Fruit fly (Drosophila melanogaster): ENCODE results near the gene shtd.

The shtd gene

dm6 chrX:15511399-15511798 is 49.2 kb upstream of the shtd start (continued):
- TF ChIP-seq ap (GFP tag; IDR thresholded peaks at IDR 0.05) (no peak), CG3847 (GFP tag; IDR thresholded peaks at IDR 0.05) (no peak), Taf1 (GFP tag; IDR thresholded peaks at IDR 0.05) (no peak), CG34224 (GFP tag; IDR thresholded peaks at IDR 0.05; ENCODE audit: partially characterized antibody) (no peak), Doc3 (GFP tag; IDR thresholded peaks at IDR 0.05; ENCODE audit: partially characterized antibody) (no peak), dan (GFP tag; IDR thresholded peaks at IDR 0.05) (no peak), en (GFP tag; optimal IDR thresholded peaks at IDR 0.05) (no peak), MBD-R2 (GFP tag; IDR thresholded peaks at IDR 0.05) (no peak), dmrt99B (tag; optimal IDR thresholded peaks at IDR 0.05) (no peak), CG12236 (GFP tag; optimal IDR thresholded peaks at IDR 0.05) (no peak), Rfx (GFP tag; IDR thresholded peaks at IDR 0.05) (peak; percentile 31; the same call in 1 of the 2 replicates), CG18619 (GFP tag; optimal IDR thresholded peaks at IDR 0.05) (no peak), so (GFP tag; IDR thresholded peaks at IDR 0.05) (no peak), CG9932 (GFP tag; IDR thresholded peaks at IDR 0.05) (no peak), psq (GFP tag; optimal IDR thresholded peaks at IDR 0.05) (no peak), az2 (GFP tag; optimal IDR thresholded peaks at IDR 0.05) (no peak), da (GFP tag; optimal IDR thresholded peaks at IDR 0.05) (no peak), CG4820 (GFP tag; optimal IDR thresholded peaks at IDR 0.05) (no peak), CG12659 (GFP tag; optimal IDR thresholded peaks at IDR 0.05) (no peak), CG14014 (GFP tag; IDR thresholded peaks at IDR 0.05) (no peak), CG11398 (GFP tag; optimal IDR thresholded peaks at IDR 0.05) (no peak), CG15479 (GFP tag; optimal IDR thresholded peaks at IDR 0.05) (no peak), pb (GFP tag; optimal IDR thresholded peaks at IDR 0.05) (no peak)

dm6 chrX:15502864-15503263 is 40.6 kb upstream of the shtd start:
- TF ChIP-seq zen (tag; optimal IDR thresholded peaks at IDR 0.05) (peak; percentile 8), lab (GFP tag; optimal IDR thresholded peaks at IDR 0.05) (peak; percentile 15), CG3847 (GFP tag; IDR thresholded peaks at IDR 0.05) (0 out of 2 replicates have a peak, but pooled peaks have one; percentile 12), ewg (GFP tag; optimal IDR thresholded peaks at IDR 0.05) (no peak), Oaz (GFP tag; IDR thresholded peaks at IDR 0.05) (no peak), CG10543 (GFP tag; optimal IDR thresholded peaks at IDR 0.05) (peak; percentile 26), btn (GFP tag; optimal IDR thresholded peaks at IDR 0.05) (no peak), CG14014 (GFP tag; IDR thresholded peaks at IDR 0.05) (no peak), ci (GFP tag; IDR thresholded peaks at IDR 0.05) (0 out of 3 replicates have a peak, but pooled peaks have one; percentile 2), phol (tag; optimal IDR thresholded peaks at IDR 0.05) (peak; percentile 43), sug (tag; optimal IDR thresholded peaks at IDR 0.05) (peak; percentile 45), Adf1 (GFP tag; IDR thresholded peaks at IDR 0.05) (peak; percentile 88), CG14667 (GFP tag; IDR thresholded peaks at IDR 0.05) (no peak), trh (GFP tag; optimal IDR thresholded peaks at IDR 0.05) (no peak), B-H2 (GFP tag; optimal IDR thresholded peaks at IDR 0.05) (no peak), CG2202 (tag; optimal IDR thresholded peaks at IDR 0.05) (no peak), corto (GFP tag; optimal IDR thresholded peaks at IDR 0.05) (no peak), CG10321 (GFP tag; IDR thresholded peaks at IDR 0.05) (peak; percentile 20; the same call in 1 of the 2 replicates), Med (GFP tag) (peak; percentile 39), Hr3 (GFP tag; optimal IDR thresholded peaks at IDR 0.05) (no peak), Awh (GFP tag; IDR thresholded peaks at IDR 0.05) (0 out of 2 replicates have a peak, but pooled peaks have one; percentile 23), twi (tag; optimal IDR thresholded peaks at IDR 0.05) (no peak), Six4 (GFP tag; optimal IDR thresholded peaks at IDR 0.05) (no peak), Ets65A (GFP tag) (peak; percentile 24), crol (GFP tag; IDR thresholded peaks at IDR 0.05) (peak; percentile 76), Nf-YC (tag; optimal IDR thresholded peaks at IDR 0.05) (peak; percentile 55)

Measured in whole organism, embryonic.